Fruit fly (Drosophila melanogaster) whole organism, pupa: ENCODE measurements around the gene Proc-R.

Experiments
- CG32121 ChIP-seq: fragments of 200-800 bp; sonication (Bioruptor generic); IDR thresholded peaks from 2 replicates; pipeline ENCODE4 v1.3.6; 2022; ENCODE audit warnings: missing biosample characterization, missing genetic modification characterization
- CG34367 ChIP-seq: fragments of 200-800 bp; sonication (Bioruptor generic); optimal IDR thresholded peaks from 2 replicates; lab custom pipeline; 2018; ENCODE audit warnings: missing biosample characterization, mild to moderate bottlenecking, missing genetic modification characterization
- CG9948 ChIP-seq: fragments of 200-800 bp; sonication (Bioruptor generic); optimal IDR thresholded peaks from 2 replicates; lab custom pipeline; 2018; ENCODE audit warnings: missing biosample characterization, mild to moderate bottlenecking, missing genetic modification characterization, moderate library complexity
- EcR ChIP-seq: fragments of 200-800 bp; sonication (Bioruptor generic); optimal IDR thresholded peaks from 3 replicates; lab custom pipeline; 2019; ENCODE audit warnings: missing biosample characterization, missing genetic modification characterization, mild to moderate bottlenecking, moderate library complexity, missing genetic modification reagents

DNA sequence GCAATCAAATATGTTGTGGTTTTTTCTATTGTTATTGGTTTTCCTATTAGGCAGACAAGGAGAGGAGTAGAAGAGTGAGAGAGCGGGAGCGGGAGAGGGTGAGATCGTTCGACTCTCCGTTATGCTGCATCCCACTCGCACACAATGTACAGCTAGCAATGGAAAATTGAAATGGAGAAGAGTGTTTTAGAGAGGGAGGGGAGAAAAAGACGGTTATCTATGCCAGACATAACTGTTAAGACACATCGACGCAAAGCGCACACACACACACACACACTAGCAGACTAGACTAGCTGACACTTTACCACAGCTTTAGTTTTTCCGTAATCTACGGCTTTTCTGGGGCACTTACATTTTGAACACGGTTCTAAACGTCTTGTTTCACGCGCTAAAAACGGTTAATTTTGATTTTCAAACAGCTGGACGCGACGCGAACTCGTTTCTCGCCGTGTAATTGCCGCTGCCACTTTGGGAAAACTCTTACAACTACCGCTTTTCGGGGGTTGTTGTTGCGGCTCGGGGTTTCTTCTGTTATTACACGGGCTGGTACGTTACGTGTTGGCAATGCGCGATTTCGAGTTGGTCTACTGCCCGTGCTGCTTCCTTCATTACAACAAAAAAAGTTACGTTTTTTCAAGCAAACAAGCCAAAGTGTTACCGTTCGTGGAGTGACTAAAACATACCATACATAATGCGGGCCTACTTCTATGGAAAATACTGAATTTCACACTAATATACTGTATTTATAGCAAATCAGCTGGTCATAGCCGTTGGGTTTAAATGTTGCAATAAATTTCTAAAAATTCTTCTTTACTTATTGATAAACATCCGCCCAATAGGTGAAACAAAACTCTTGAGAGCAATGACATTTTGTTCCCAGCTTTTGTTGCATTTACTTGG is 28.6 kb upstream of the Proc-R start, which contains the start of gene fzr:
- no peak for TF ChIP-seq CG32121 (GFP tag; lab: Robert Waterston, UW)
- no peak for TF ChIP-seq EcR (GFP tag; lab: Kevin White, UChicago)
- no peak for TF ChIP-seq CG9948 (tag; lab: Kevin White, UChicago)
- TF ChIP-seq CG34367 (tag; lab: Kevin White, UChicago) = no peak
